Worm (Caenorhabditis elegans) whole organism, late embryonic: Measurements from ENCODE around the gene srlf-10.

Experiments
- ama-1 ChIP-seq: fragments of 150-350 bp; optimal IDR thresholded peaks from 2 replicates; lab custom pipeline; 2014
- ceh-19 ChIP-seq: fragments of 200-800 bp; sonication (Bioruptor generic); optimal IDR thresholded peaks from 2 replicates; lab custom pipeline; 2018; ENCODE audit warnings: mild to moderate bottlenecking, missing genetic modification characterization, missing compliant biosample characterization
- elt-4 ChIP-seq: sonication (generic microtip); optimal IDR thresholded peaks from 2 replicates; lab custom pipeline; 2016; ENCODE audit warnings: missing genetic modification characterization, missing compliant biosample characterization
- hlh-30 ChIP-seq: sonication (generic microtip); optimal IDR thresholded peaks from 2 replicates; lab custom pipeline; 2017; ENCODE audit warnings: antibody characterized with exemption, missing genetic modification characterization, missing compliant biosample characterization; ENCODE audit not compliant: insufficient read depth
- nhr-11 ChIP-seq: fragments of 150-350 bp; optimal IDR thresholded peaks from 2 replicates; lab custom pipeline; 2014; ENCODE audit warnings: missing biosample characterization, missing genetic modification characterization
- pag-3 ChIP-seq: sonication (generic microtip); optimal IDR thresholded peaks from 2 replicates; lab custom pipeline; 2016; ENCODE audit warnings: missing compliant biosample characterization, missing genetic modification characterization, borderline replicate concordance
- pqm-1 ChIP-seq: sonication (generic microtip); optimal IDR thresholded peaks from 2 replicates; lab custom pipeline; 2016; ENCODE audit warnings: missing genetic modification characterization, missing compliant biosample characterization
- rnt-1 ChIP-seq: sonication (generic microtip); optimal IDR thresholded peaks from 2 replicates; lab custom pipeline; 2016; ENCODE audit warnings: missing genetic modification characterization, missing compliant biosample characterization

DNA sequence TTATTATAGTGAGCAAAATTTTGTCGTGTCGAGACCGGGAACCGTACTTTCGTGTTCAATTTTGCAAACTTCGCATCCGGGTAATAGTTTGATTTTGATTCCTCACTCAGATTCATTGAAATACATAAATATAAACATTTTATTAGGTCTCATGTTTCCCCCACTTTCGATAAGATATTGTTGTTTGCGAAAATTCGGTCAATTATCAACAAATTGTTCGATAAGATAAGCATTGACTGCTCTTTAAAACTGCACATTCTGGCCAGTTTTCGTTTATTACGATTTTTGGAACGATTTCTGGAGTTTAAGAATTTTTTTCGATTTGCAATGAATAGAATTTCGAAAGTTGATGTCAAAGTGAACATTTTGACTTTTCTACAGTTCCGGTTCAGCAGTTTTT, 13.4 kb upstream of the srlf-10 start:
- TF ChIP-seq hlh-30 (tag; lab: Kevin White, UChicago) (no peak), ama-1 (lab: Kevin White, UChicago) (no peak), pag-3 (tag; lab: Kevin White, UChicago) (no peak), elt-4 (tag; lab: Kevin White, UChicago) (no peak), nhr-11 (no peak), ceh-19 (no peak), pqm-1 (tag; lab: Kevin White, UChicago) (no peak), rnt-1 (no peak)
